Worm (Caenorhabditis elegans) whole organism, L3 larva: Measurements from ENCODE around the gene hmit-1.3.
A peak's percentile ranks its signal among the peaks of the same experiment; 100 is the strongest.

Experiments
- R02D3.7 ChIP-seq: fragments of 150-350 bp; optimal IDR thresholded peaks from 2 replicates; lab custom pipeline; 2014; ENCODE audit warnings: missing biosample characterization, missing genetic modification characterization
- ama-1 ChIP-seq: fragments of 150-350 bp; optimal IDR thresholded peaks from 2 replicates; lab custom pipeline; 2018
- ceh-28 ChIP-seq: fragments of 150-350 bp; optimal IDR thresholded peaks from 2 replicates; lab custom pipeline; 2014; ENCODE audit warnings: missing biosample characterization, missing genetic modification reagents, missing genetic modification characterization
- ceh-82 ChIP-seq: fragments of 150-350 bp; optimal IDR thresholded peaks from 2 replicates; lab custom pipeline; 2014; ENCODE audit warnings: missing biosample characterization, missing genetic modification characterization
- ceh-9 ChIP-seq: sonication (generic microtip); optimal IDR thresholded peaks from 2 replicates; lab custom pipeline; 2018; ENCODE audit warnings: missing biosample characterization, missing genetic modification characterization
- daf-12 ChIP-seq: fragments of 150-350 bp; optimal IDR thresholded peaks from 2 replicates; lab custom pipeline; 2014; ENCODE audit warnings: missing biosample characterization, missing genetic modification reagents, missing genetic modification characterization
- egl-27 ChIP-seq: sonication (generic microtip); optimal IDR thresholded peaks from 4 replicates; lab custom pipeline; 2017; ENCODE audit warnings: missing biosample characterization, missing genetic modification reagents, missing genetic modification characterization
- elt-1 ChIP-seq: fragments of 150-350 bp; optimal IDR thresholded peaks from 2 replicates; lab custom pipeline; 2014; ENCODE audit warnings: missing biosample characterization, missing genetic modification characterization
- elt-2 ChIP-seq: sonication (generic microtip); optimal IDR thresholded peaks from 2 replicates; lab custom pipeline; 2016; ENCODE audit warnings: missing genetic modification reagents, mild to moderate bottlenecking, missing genetic modification characterization, missing compliant biosample characterization
- elt-3 ChIP-seq, 3 experiments: fragments of 150-350 bp in 1 of 3; sonication (generic microtip) in 2 of 3; optimal IDR thresholded peaks; 2 replicates in 2 of 3; 4 replicates in 1 of 3; lab custom pipeline; 2014 to 2017; ENCODE audit warnings: missing biosample characterization in 3 of 3, missing genetic modification characterization in 3 of 3
- eor-1 ChIP-seq, 2 experiments: fragments of 150-350 bp; optimal IDR thresholded peaks; 2 replicates each; lab custom pipeline; 2014 to 2018; ENCODE audit warnings: missing biosample characterization in 2 of 2, missing genetic modification characterization in 2 of 2
- fos-1 ChIP-seq: fragments of 150-350 bp; optimal IDR thresholded peaks from 2 replicates; lab custom pipeline; 2014; ENCODE audit warnings: missing biosample characterization, missing genetic modification characterization
- hmg-11 ChIP-seq: sonication (generic microtip); optimal IDR thresholded peaks from 2 replicates; lab custom pipeline; 2016; ENCODE audit warnings: missing genetic modification characterization, missing compliant biosample characterization
- jun-1 ChIP-seq: fragments of 150-350 bp; optimal IDR thresholded peaks from 2 replicates; lab custom pipeline; 2014; ENCODE audit warnings: missing biosample characterization, missing genetic modification reagents, missing genetic modification characterization
- lin-15B ChIP-seq: fragments of 150-350 bp; optimal IDR thresholded peaks from 2 replicates; lab custom pipeline; 2014; ENCODE audit warnings: missing biosample characterization, missing genetic modification characterization
- lin-39 ChIP-seq: fragments of 150-350 bp; optimal IDR thresholded peaks from 2 replicates; lab custom pipeline; 2018; ENCODE audit warnings: missing biosample characterization, missing genetic modification reagents, missing genetic modification characterization
- lsy-12 ChIP-seq: sonication (generic microtip); optimal IDR thresholded peaks from 2 replicates; lab custom pipeline; 2016; ENCODE audit warnings: mild to moderate bottlenecking, missing genetic modification characterization, missing compliant biosample characterization
- mml-1 ChIP-seq: fragments of 150-350 bp; sonication (generic microtip); optimal IDR thresholded peaks from 3 replicates; lab custom pipeline; 2014; ENCODE audit warnings: missing biosample characterization, missing genetic modification characterization
- nfya-1 ChIP-seq: sonication (generic microtip); optimal IDR thresholded peaks from 2 replicates; lab custom pipeline; 2017; ENCODE audit warnings: missing genetic modification characterization, mild to moderate bottlenecking, missing compliant biosample characterization, antibody characterized with exemption, moderate library complexity; ENCODE audit not compliant: insufficient read depth
- nhr-23 ChIP-seq: fragments of 150-350 bp; optimal IDR thresholded peaks from 2 replicates; lab custom pipeline; 2014; ENCODE audit warnings: missing biosample characterization, missing genetic modification reagents, missing genetic modification characterization
- nhr-237 ChIP-seq: fragments of 150-350 bp; optimal IDR thresholded peaks from 2 replicates; lab custom pipeline; 2014; ENCODE audit warnings: missing biosample characterization, missing genetic modification characterization
- nhr-25 ChIP-seq: sonication (generic microtip); optimal IDR thresholded peaks from 2 replicates; lab custom pipeline; 2017; ENCODE audit warnings: missing biosample characterization, missing genetic modification characterization
- nhr-28 ChIP-seq: fragments of 150-350 bp; optimal IDR thresholded peaks from 2 replicates; lab custom pipeline; 2014; ENCODE audit warnings: missing biosample characterization, missing genetic modification characterization
- nhr-43 ChIP-seq: sonication (generic microtip); optimal IDR thresholded peaks from 2 replicates; lab custom pipeline; 2016; ENCODE audit warnings: mild to moderate bottlenecking, missing genetic modification characterization, missing compliant biosample characterization; ENCODE audit not compliant: poor library complexity, severe bottlenecking
- nhr-67 ChIP-seq: fragments of 150-350 bp; optimal IDR thresholded peaks from 2 replicates; lab custom pipeline; 2014; ENCODE audit warnings: missing biosample characterization, missing genetic modification characterization
- nhr-77 ChIP-seq: fragments of 150-350 bp; optimal IDR thresholded peaks from 2 replicates; lab custom pipeline; 2014; ENCODE audit warnings: missing biosample characterization, missing genetic modification characterization
- pha-4 ChIP-seq: fragments of 150-350 bp; optimal IDR thresholded peaks from 2 replicates; lab custom pipeline; 2014; ENCODE audit warnings: missing biosample characterization, missing genetic modification reagents, missing genetic modification characterization
- pqm-1 ChIP-seq: fragments of 150-350 bp; optimal IDR thresholded peaks from 2 replicates; lab custom pipeline; 2017; ENCODE audit warnings: missing biosample characterization, missing genetic modification characterization, inconsistent platforms
- skn-1 ChIP-seq: fragments of 150-350 bp; optimal IDR thresholded peaks from 2 replicates; lab custom pipeline; 2014; ENCODE audit warnings: missing biosample characterization, missing genetic modification characterization
- snpc-4 ChIP-seq: fragments of 150-350 bp; optimal IDR thresholded peaks from 2 replicates; lab custom pipeline; 2014; ENCODE audit warnings: missing biosample characterization, missing genetic modification characterization
- unc-39 ChIP-seq: sonication (generic microtip); optimal IDR thresholded peaks from 4 replicates; lab custom pipeline; 2017; ENCODE audit warnings: missing biosample characterization, missing genetic modification characterization
- unc-62 ChIP-seq: fragments of 150-350 bp; sonication (generic microtip); optimal IDR thresholded peaks from 4 replicates; lab custom pipeline; 2014; ENCODE audit warnings: missing biosample characterization, missing genetic modification reagents, missing genetic modification characterization
- zag-1 ChIP-seq: fragments of 150-350 bp; optimal IDR thresholded peaks from 2 replicates; lab custom pipeline; 2014; ENCODE audit warnings: missing biosample characterization, missing genetic modification characterization
- ztf-11 ChIP-seq: fragments of 150-350 bp; optimal IDR thresholded peaks from 2 replicates; lab custom pipeline; 2014; ENCODE audit warnings: missing biosample characterization, missing genetic modification characterization
- ztf-4 ChIP-seq: fragments of 150-350 bp; optimal IDR thresholded peaks from 2 replicates; lab custom pipeline; 2014; ENCODE audit warnings: missing biosample characterization, missing genetic modification characterization

hmit-1.3 gene

ce11 chrIII:3541539-3541938, 22.1 kb upstream of the hmit-1.3 start, which contains the start of gene ben-1:
Gene ben-1 (minus strand): TSS chrIII:3541639.
- TF ChIP-seq egl-27 (no peak), pha-4 (tag; lab: Kevin White, UChicago) (no peak), hmg-11 (no peak), ceh-28 (tag; lab: Kevin White, UChicago) (no peak), ztf-11 (tag; lab: Kevin White, UChicago) (no peak), elt-2 (no peak), fos-1 (no peak), unc-62 (GFP tag; lab: Kevin White, UChicago) (no peak), daf-12 (tag; lab: Kevin White, UChicago) (no peak), elt-3 (tag; optimal IDR thresholded peaks at IDR 0.05; lab: Kevin White, UChicago) (no peak), lsy-12 (no peak), nhr-67 (tag; lab: Kevin White, UChicago) (no peak), ama-1 (lab: Kevin White, UChicago) (no peak)
- TF ChIP-seq, all 47 proteins: peak for 0

- TF ChIP-seq nhr-67 (tag; lab: Kevin White, UChicago) (no peak), nfya-1 (tag; lab: Kevin White, UChicago) (no peak), elt-3 (tag; optimal IDR thresholded peaks at IDR 0.05; lab: Kevin White, UChicago) (no peak), nhr-23 (tag; lab: Kevin White, UChicago) (no peak), unc-62 (GFP tag; lab: Kevin White, UChicago) (no peak), zag-1 (tag; lab: Kevin White, UChicago) (no peak), skn-1 (tag; lab: Kevin White, UChicago) (no peak), mml-1 (tag; lab: Kevin White, UChicago) (no peak), jun-1 (tag; lab: Kevin White, UChicago) (no peak), ama-1 (lab: Kevin White, UChicago) (no peak), R02D3.7 (tag; lab: Kevin White, UChicago) (no peak), eor-1 (tag; optimal IDR thresholded peaks at IDR 0.05; lab: Kevin White, UChicago) (no peak), lsy-12 (no peak), elt-1 (tag; lab: Kevin White, UChicago) (no peak), ceh-9 (tag; lab: Kevin White, UChicago) (no peak), ztf-4 (tag; lab: Kevin White, UChicago) (no peak), lin-39 (tag; lab: Kevin White, UChicago) (no peak)
Observed at ce11 chrIII:3541093-3541492, 21.7 kb upstream of the hmit-1.3 start.

ce11 chrIII:3540424-3540823, 21.0 kb upstream of the hmit-1.3 start:
- TF ChIP-seq nhr-23 (tag; lab: Kevin White, UChicago) (peak; percentile 62), nhr-43 (tag; lab: Kevin White, UChicago) (peak; percentile 46), jun-1 (tag; lab: Kevin White, UChicago) (peak; percentile 18), nhr-25 (tag; lab: Kevin White, UChicago) (peak; percentile 40), snpc-4 (tag; lab: Kevin White, UChicago) (peak; percentile 35), nfya-1 (tag; lab: Kevin White, UChicago) (peak; percentile 60), pha-4 (tag; lab: Kevin White, UChicago) (peak; percentile 92), elt-2 (peak; percentile 41), pqm-1 (tag; lab: Kevin White, UChicago) (peak; percentile 38), egl-27 (no peak), nhr-77 (tag; lab: Kevin White, UChicago) (no peak), eor-1 (tag; optimal IDR thresholded peaks at IDR 0.05; lab: Kevin White, UChicago) (no peak), lin-15B (tag; lab: Kevin White, UChicago) (peak; percentile 82)

- TF ChIP-seq nhr-43 (tag; lab: Kevin White, UChicago), result no peak
- no peak for TF ChIP-seq nhr-237
- no peak for TF ChIP-seq unc-39 (tag; lab: Kevin White, UChicago)
- TF ChIP-seq pqm-1 (tag; lab: Kevin White, UChicago), result no peak
- no peak for TF ChIP-seq nhr-67 (tag; lab: Kevin White, UChicago)
- no peak for TF ChIP-seq ceh-82
- TF ChIP-seq nhr-28, result no peak
- no peak for TF ChIP-seq daf-12 (tag; lab: Kevin White, UChicago)
- no peak for TF ChIP-seq skn-1 (tag; lab: Kevin White, UChicago)
- TF ChIP-seq nhr-77 (tag; lab: Kevin White, UChicago), result no peak
Observed at ce11 chrIII:3539499-3539898, 20.1 kb upstream of the hmit-1.3 start.
